Worm (Caenorhabditis elegans) whole organism, L3 larva: ENCODE data around the gene Y73B6BL.12.

Experiments used
- ZK546.5 ChIP-seq: sonication (generic microtip); optimal IDR thresholded peaks from 2 replicates; lab custom pipeline; 2017; ENCODE audit warnings: missing biosample characterization, missing genetic modification characterization
- ama-1 ChIP-seq: fragments of 150-350 bp; optimal IDR thresholded peaks from 2 replicates; lab custom pipeline; 2018
- ceh-82 ChIP-seq: fragments of 150-350 bp; optimal IDR thresholded peaks from 2 replicates; lab custom pipeline; 2014; ENCODE audit warnings: missing biosample characterization, missing genetic modification characterization
- egl-27 ChIP-seq: sonication (generic microtip); optimal IDR thresholded peaks from 4 replicates; lab custom pipeline; 2017; ENCODE audit warnings: missing biosample characterization, missing genetic modification reagents, missing genetic modification characterization
- elt-2 ChIP-seq: sonication (generic microtip); optimal IDR thresholded peaks from 2 replicates; lab custom pipeline; 2016; ENCODE audit warnings: missing genetic modification reagents, mild to moderate bottlenecking, missing genetic modification characterization, missing compliant biosample characterization
- elt-3 ChIP-seq, 3 experiments: fragments of 150-350 bp in 1 of 3; sonication (generic microtip) in 2 of 3; optimal IDR thresholded peaks; 2 replicates in 2 of 3; 4 replicates in 1 of 3; lab custom pipeline; 2014 to 2017; ENCODE audit warnings: missing biosample characterization in 3 of 3, missing genetic modification characterization in 3 of 3
- fkh-10 ChIP-seq: sonication (generic microtip); optimal IDR thresholded peaks from 2 replicates; lab custom pipeline; 2017; ENCODE audit warnings: missing biosample characterization, missing genetic modification reagents, missing genetic modification characterization
- fos-1 ChIP-seq: fragments of 150-350 bp; optimal IDR thresholded peaks from 2 replicates; lab custom pipeline; 2014; ENCODE audit warnings: missing biosample characterization, missing genetic modification characterization
- lin-15B ChIP-seq: fragments of 150-350 bp; optimal IDR thresholded peaks from 2 replicates; lab custom pipeline; 2014; ENCODE audit warnings: missing biosample characterization, missing genetic modification characterization
- nfya-1 ChIP-seq: sonication (generic microtip); optimal IDR thresholded peaks from 2 replicates; lab custom pipeline; 2017; ENCODE audit warnings: missing genetic modification characterization, mild to moderate bottlenecking, missing compliant biosample characterization, antibody characterized with exemption, moderate library complexity; ENCODE audit not compliant: insufficient read depth
- nhr-11 ChIP-seq: fragments of 150-350 bp; optimal IDR thresholded peaks from 2 replicates; lab custom pipeline; 2014; ENCODE audit warnings: missing biosample characterization, missing genetic modification characterization
- pha-4 ChIP-seq: fragments of 150-350 bp; optimal IDR thresholded peaks from 2 replicates; lab custom pipeline; 2014; ENCODE audit warnings: missing biosample characterization, missing genetic modification reagents, missing genetic modification characterization
- tbx-2 ChIP-seq: sonication (generic microtip); optimal IDR thresholded peaks from 2 replicates; lab custom pipeline; 2016; ENCODE audit warnings: mild to moderate bottlenecking, missing genetic modification characterization, missing compliant biosample characterization
- ztf-11 ChIP-seq: fragments of 150-350 bp; optimal IDR thresholded peaks from 2 replicates; lab custom pipeline; 2014; ENCODE audit warnings: missing biosample characterization, missing genetic modification characterization

DNA sequence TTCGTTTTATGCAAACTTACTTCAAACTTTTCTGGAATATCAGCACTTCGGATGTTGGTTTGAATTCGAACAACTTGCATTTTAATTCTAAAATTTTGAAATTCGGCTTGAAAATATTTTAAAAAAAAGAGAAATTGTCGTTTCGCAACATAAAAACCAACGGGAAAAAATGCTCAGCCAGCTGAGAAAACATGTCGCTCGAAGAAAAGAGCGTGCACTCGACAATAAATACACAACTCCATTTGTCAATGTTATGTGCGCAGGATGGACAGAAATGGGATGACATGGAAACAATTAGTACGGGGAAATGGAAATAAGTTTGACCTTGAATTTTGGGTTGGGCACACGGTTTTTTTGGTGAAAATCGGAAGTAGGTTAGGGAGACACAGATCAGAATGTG is 18.7 kb upstream of the Y73B6BL.12 start, which contains the start of gene mif-4:
- TF ChIP-seq fos-1 (tag; lab: Kevin White, UChicago) (no peak), ceh-82 (no peak), pha-4 (tag; lab: Kevin White, UChicago) (peak; percentile 65), egl-27 (tag; lab: Kevin White, UChicago) (no peak), nfya-1 (no peak), lin-15B (tag; lab: Kevin White, UChicago) (no peak), tbx-2 (tag; lab: Kevin White, UChicago) (no peak), elt-3 (tag; optimal IDR thresholded peaks at IDR 0.05; lab: Kevin White, UChicago) (no peak), elt-2 (tag; lab: Kevin White, UChicago) (no peak), fkh-10 (no peak), ZK546.5 (tag; lab: Kevin White, UChicago) (no peak), ama-1 (lab: Kevin White, UChicago) (no peak), nhr-11 (tag; lab: Kevin White, UChicago) (no peak), ztf-11 (tag; lab: Kevin White, UChicago) (no peak)
